Worm (Caenorhabditis elegans) whole organism, mixed stage, embryonic: ENCODE data around the gene B0457.2.
A peak's percentile ranks its signal among the peaks of the same experiment; 100 is the strongest.

ENCODE experiments used
- M03D4.4 ChIP-seq: sonication (generic microtip); optimal IDR thresholded peaks from 2 replicates; lab custom pipeline; 2017; ENCODE audit warnings: mild to moderate bottlenecking, missing genetic modification characterization, missing compliant biosample characterization
- bed-3 ChIP-seq: fragments of 200-800 bp; sonication (Bioruptor generic); optimal IDR thresholded peaks from 3 replicates; lab custom pipeline; 2018; ENCODE audit warnings: mild to moderate bottlenecking, missing genetic modification characterization, moderate library complexity, missing compliant biosample characterization
- blmp-1 ChIP-seq: fragments of 150-350 bp; optimal IDR thresholded peaks from 2 replicates; lab custom pipeline; 2014; ENCODE audit warnings: missing biosample characterization, missing genetic modification characterization
- ceh-39 ChIP-seq: fragments of 150-350 bp; optimal IDR thresholded peaks from 2 replicates; lab custom pipeline; 2014; ENCODE audit warnings: missing biosample characterization, missing genetic modification characterization
- ceh-83 ChIP-seq: fragments of 200-800 bp; sonication (Bioruptor generic); optimal IDR thresholded peaks from 2 replicates; lab custom pipeline; 2018; ENCODE audit warnings: mild to moderate bottlenecking, missing genetic modification characterization, missing compliant biosample characterization
- ces-1 ChIP-seq: fragments of 150-350 bp; optimal IDR thresholded peaks from 2 replicates; lab custom pipeline; 2014; ENCODE audit warnings: missing biosample characterization, missing genetic modification reagents, missing genetic modification characterization
- cnd-1 ChIP-seq: fragments of 200-800 bp; sonication (Bioruptor generic); optimal IDR thresholded peaks from 2 replicates; lab custom pipeline; 2018; ENCODE audit warnings: mild to moderate bottlenecking, missing genetic modification characterization, missing compliant biosample characterization
- elt-3 ChIP-seq: fragments of 150-350 bp; optimal IDR thresholded peaks from 2 replicates; lab custom pipeline; 2014; ENCODE audit warnings: missing biosample characterization, missing genetic modification characterization
- flh-1 ChIP-seq: fragments of 200-800 bp; sonication (Bioruptor generic); optimal IDR thresholded peaks from 2 replicates; lab custom pipeline; 2018; ENCODE audit warnings: mild to moderate bottlenecking, missing genetic modification characterization, moderate library complexity, missing compliant biosample characterization
- ham-2 ChIP-seq: fragments of 200-800 bp; sonication (Bioruptor generic); optimal IDR thresholded peaks from 2 replicates; lab custom pipeline; 2018; ENCODE audit warnings: mild to moderate bottlenecking, missing genetic modification characterization, missing compliant biosample characterization
- hlh-1 ChIP-seq: fragments of 150-350 bp; optimal IDR thresholded peaks from 2 replicates; lab custom pipeline; 2014; ENCODE audit warnings: missing biosample characterization, missing genetic modification reagents, missing genetic modification characterization
- lin-13 ChIP-seq: fragments of 150-350 bp; optimal IDR thresholded peaks from 2 replicates; lab custom pipeline; 2014; ENCODE audit warnings: missing biosample characterization, missing genetic modification characterization
- lin-32 ChIP-seq: fragments of 200-800 bp; sonication (Bioruptor generic); optimal IDR thresholded peaks from 2 replicates; lab custom pipeline; 2018; ENCODE audit warnings: mild to moderate bottlenecking, missing genetic modification characterization, missing compliant biosample characterization
- lsy-2 ChIP-seq: fragments of 150-350 bp; optimal IDR thresholded peaks from 2 replicates; lab custom pipeline; 2014; ENCODE audit warnings: missing biosample characterization, missing genetic modification characterization
- mab-5 ChIP-seq: fragments of 150-350 bp; optimal IDR thresholded peaks from 2 replicates; lab custom pipeline; 2014; ENCODE audit warnings: missing biosample characterization, missing genetic modification characterization
- mep-1 ChIP-seq: fragments of 150-350 bp; optimal IDR thresholded peaks from 2 replicates; lab custom pipeline; 2017; ENCODE audit warnings: missing biosample characterization, missing genetic modification reagents, missing genetic modification characterization, inconsistent platforms
- mls-2 ChIP-seq: sonication (generic microtip); optimal IDR thresholded peaks from 2 replicates; lab custom pipeline; 2016; ENCODE audit warnings: mild to moderate bottlenecking, missing genetic modification characterization, moderate library complexity, missing compliant biosample characterization
- nhr-2 ChIP-seq: fragments of 150-350 bp; optimal IDR thresholded peaks from 2 replicates; lab custom pipeline; 2014; ENCODE audit warnings: missing biosample characterization, missing genetic modification characterization
- nhr-237 ChIP-seq: fragments of 150-350 bp; optimal IDR thresholded peaks from 2 replicates; lab custom pipeline; 2014; ENCODE audit warnings: missing biosample characterization, missing genetic modification characterization
- pha-4 ChIP-seq: fragments of 150-350 bp; optimal IDR thresholded peaks from 2 replicates; lab custom pipeline; 2018; ENCODE audit warnings: missing biosample characterization, missing genetic modification reagents, missing genetic modification characterization
- sem-2 ChIP-seq: fragments of 200-800 bp; sonication (Bioruptor generic); optimal IDR thresholded peaks from 2 replicates; lab custom pipeline; 2018; ENCODE audit warnings: mild to moderate bottlenecking, missing genetic modification characterization, missing compliant biosample characterization
- sptf-1 ChIP-seq: sonication (generic microtip); optimal IDR thresholded peaks from 2 replicates; lab custom pipeline; 2017; ENCODE audit warnings: mild to moderate bottlenecking, missing genetic modification characterization, moderate library complexity, missing compliant biosample characterization
- tbx-8 ChIP-seq: fragments of 200-800 bp; sonication (Bioruptor generic); optimal IDR thresholded peaks from 2 replicates; lab custom pipeline; 2018; ENCODE audit warnings: mild to moderate bottlenecking, missing genetic modification characterization, moderate library complexity, missing compliant biosample characterization
- unc-120 ChIP-seq: sonication (generic microtip); optimal IDR thresholded peaks from 2 replicates; lab custom pipeline; 2017; ENCODE audit warnings: missing genetic modification characterization, missing compliant biosample characterization; ENCODE audit not compliant: poor library complexity, severe bottlenecking
- unc-39 ChIP-seq: fragments of 150-350 bp; optimal IDR thresholded peaks from 2 replicates; lab custom pipeline; 2014; ENCODE audit warnings: missing biosample characterization, missing genetic modification characterization
- unc-62 ChIP-seq: fragments of 150-350 bp; optimal IDR thresholded peaks from 2 replicates; lab custom pipeline; 2014; ENCODE audit warnings: missing biosample characterization, missing genetic modification reagents, missing genetic modification characterization
- zip-8 ChIP-seq: fragments of 150-350 bp; optimal IDR thresholded peaks from 2 replicates; lab custom pipeline; 2014; ENCODE audit warnings: missing biosample characterization, missing genetic modification characterization
- ztf-11 ChIP-seq: fragments of 150-350 bp; optimal IDR thresholded peaks from 2 replicates; lab custom pipeline; 2014; ENCODE audit warnings: missing biosample characterization, missing genetic modification characterization

Gene B0457.2

ce11 chrII:8890017-8890416 is 36.3 kb downstream of the B0457.2 start:
- TF ChIP-seq blmp-1 (tag; lab: Kevin White, UChicago): no peak
- no peak for TF ChIP-seq tbx-8 (GFP tag; lab: Kevin White, UChicago)
- TF ChIP-seq ztf-11 (tag; lab: Kevin White, UChicago): no peak
- no peak for TF ChIP-seq pha-4 (tag; lab: Kevin White, UChicago)
- TF ChIP-seq unc-62 (GFP tag; lab: Kevin White, UChicago): no peak
- no peak for TF ChIP-seq M03D4.4 (tag; lab: Kevin White, UChicago)
- no peak for TF ChIP-seq mab-5 (tag; lab: Kevin White, UChicago)
- no peak for TF ChIP-seq unc-120 (tag; lab: Kevin White, UChicago)
- TF ChIP-seq lin-13 (tag; lab: Kevin White, UChicago): no peak
- TF ChIP-seq ceh-83: no peak
- TF ChIP-seq nhr-2 (tag; lab: Kevin White, UChicago): no peak
- no peak for TF ChIP-seq sptf-1 (tag; lab: Kevin White, UChicago)
- TF ChIP-seq, all 35 proteins: peak for 0

ce11 chrII:8889589-8889988 is 36.8 kb downstream of the B0457.2 start:
- TF ChIP-seq elt-3 (tag; lab: Kevin White, UChicago) (no peak), lin-13 (tag; lab: Kevin White, UChicago) (no peak), ham-2 (GFP tag; lab: Kevin White, UChicago) (no peak), nhr-2 (tag; lab: Kevin White, UChicago) (no peak), lin-32 (GFP tag; lab: Kevin White, UChicago) (no peak), tbx-8 (GFP tag; lab: Kevin White, UChicago) (no peak), pha-4 (tag; lab: Kevin White, UChicago) (no peak), mls-2 (tag; lab: Kevin White, UChicago) (no peak), ceh-83 (no peak), nhr-237 (tag; lab: Kevin White, UChicago) (no peak), ceh-39 (tag; lab: Kevin White, UChicago) (no peak), unc-39 (tag; lab: Kevin White, UChicago) (no peak), ces-1 (GFP tag; lab: Kevin White, UChicago) (no peak), sptf-1 (tag; lab: Kevin White, UChicago) (no peak), zip-8 (tag; lab: Kevin White, UChicago) (no peak), flh-1 (GFP tag; lab: Kevin White, UChicago) (no peak)

- TF ChIP-seq elt-3 (tag; lab: Kevin White, UChicago) (no peak), lsy-2 (tag; lab: Kevin White, UChicago) (peak; percentile 96), pha-4 (tag; lab: Kevin White, UChicago) (peak; percentile 38)
- TF ChIP-seq, all 35 proteins: peak for 2
Measured at ce11 chrII:8884262-8884949, 41.9 kb downstream of the B0457.2 start, which contains the start of the genes T07D4.5 and ddx-19. Gene T07D4.5, minus strand, starts transcription at chrII:8884332. Gene ddx-19, plus strand, starts transcription at chrII:8884899.

- TF ChIP-seq ztf-11 (tag; lab: Kevin White, UChicago): no peak
- no peak for TF ChIP-seq pha-4 (tag; lab: Kevin White, UChicago)
- TF ChIP-seq mep-1: no peak
- no peak for TF ChIP-seq ceh-83
- TF ChIP-seq nhr-237 (tag; lab: Kevin White, UChicago): no peak
- TF ChIP-seq bed-3: no peak
- no peak for TF ChIP-seq lin-32 (GFP tag; lab: Kevin White, UChicago)
- TF ChIP-seq unc-62 (GFP tag; lab: Kevin White, UChicago): no peak
- TF ChIP-seq unc-39 (tag; lab: Kevin White, UChicago): no peak
- no peak for TF ChIP-seq sptf-1 (tag; lab: Kevin White, UChicago)
- no peak for TF ChIP-seq nhr-2 (tag; lab: Kevin White, UChicago)
- no peak for TF ChIP-seq flh-1 (GFP tag; lab: Kevin White, UChicago)
- TF ChIP-seq, all 35 proteins: peak for 0
Measured at ce11 chrII:8883559-8883958, 42.8 kb downstream of the B0457.2 start, which contains the start of gene rha-1. Gene rha-1, minus strand, starts transcription at chrII:8883659.

- TF ChIP-seq sem-2 (GFP tag; lab: Kevin White, UChicago) (no peak), hlh-1 (no peak), ztf-11 (tag; lab: Kevin White, UChicago) (no peak), cnd-1 (no peak), unc-120 (tag; lab: Kevin White, UChicago) (no peak)
- TF ChIP-seq, all 35 proteins: peak for 0
Measured at ce11 chrII:8878528-8878927, 47.8 kb downstream of the B0457.2 start.
